Worm (Caenorhabditis elegans): Measurements from ENCODE around the gene nhr-40.

ce11 chrX:2596605-2597004, 2.8 kb downstream of the nhr-40 start:
- TF ChIP-seq dao-5 (tag; optimal IDR thresholded peaks at IDR 0.05) (no peak), him-1 (tag; optimal IDR thresholded peaks at IDR 0.05) (no peak)

Data from whole organism, L4/young adult.